Fruit fly (Drosophila melanogaster) whole organism, embryonic: ENCODE data around the gene Pvf3.
A peak's percentile ranks its signal among the peaks of the same experiment; 100 is the strongest.

Experiments
- CG10274 ChIP-seq: fragments of 200-800 bp; sonication (Bioruptor generic); optimal IDR thresholded peaks from 3 replicates; lab custom pipeline; 2017; ENCODE audit warnings: missing biosample characterization, mild to moderate bottlenecking, missing genetic modification characterization
- CG10565 ChIP-seq: fragments of 200-800 bp; sonication (Bioruptor generic); optimal IDR thresholded peaks from 3 replicates; lab custom pipeline; 2016; ENCODE audit warnings: missing biosample characterization, mild to moderate bottlenecking, missing genetic modification characterization
- CG10959 ChIP-seq: fragments of 200-800 bp; sonication (Bioruptor generic); IDR thresholded peaks from 2 replicates; pipeline ENCODE4 v1.3.6; 2022; ENCODE audit warnings: missing biosample characterization, missing genetic modification characterization
- CG11085 ChIP-seq: fragments of 200-800 bp; sonication (Bioruptor generic); IDR thresholded peaks from 2 replicates; pipeline ENCODE4 v1.3.6; 2022; ENCODE audit warnings: missing biosample characterization, missing genetic modification characterization
- CG1233 ChIP-seq: fragments of 200-800 bp; sonication (Bioruptor generic); optimal IDR thresholded peaks from 4 replicates; lab custom pipeline; 2018; ENCODE audit warnings: missing biosample characterization, mild to moderate bottlenecking, missing genetic modification characterization
- CG12391 ChIP-seq: fragments of 200-800 bp; sonication (Bioruptor generic); optimal IDR thresholded peaks from 3 replicates; lab custom pipeline; 2018; ENCODE audit warnings: missing biosample characterization, mild to moderate bottlenecking, missing genetic modification characterization, moderate library complexity
- CG12744 ChIP-seq: fragments of 200-800 bp; sonication (Bioruptor generic); optimal IDR thresholded peaks from 2 replicates; lab custom pipeline; 2016; ENCODE audit warnings: missing biosample characterization, missing genetic modification characterization
- CG13296 ChIP-seq: fragments of 200-800 bp; sonication (Bioruptor generic); optimal IDR thresholded peaks from 3 replicates; lab custom pipeline; 2018; ENCODE audit warnings: missing biosample characterization, mild to moderate bottlenecking, missing genetic modification characterization
- CG13894 ChIP-seq: fragments of 200-800 bp; sonication (Bioruptor generic); optimal IDR thresholded peaks from 3 replicates; lab custom pipeline; 2018; ENCODE audit warnings: missing biosample characterization, mild to moderate bottlenecking, missing genetic modification characterization, moderate library complexity
- CG14860 ChIP-seq: fragments of 200-800 bp; sonication (Bioruptor generic); IDR thresholded peaks from 3 replicates; pipeline ENCODE4 v1.3.6; 2022; ENCODE audit warnings: missing biosample characterization, missing genetic modification characterization; ENCODE audit not compliant: partially characterized antibody
- CG17328 ChIP-seq: fragments of 200-800 bp; sonication (Bioruptor generic); IDR thresholded peaks from 2 replicates; pipeline ENCODE4 v1.3.6; 2022; ENCODE audit warnings: missing biosample characterization, missing genetic modification characterization
- CG2678 ChIP-seq: fragments of 200-800 bp; sonication (Bioruptor generic); optimal IDR thresholded peaks from 3 replicates; lab custom pipeline; 2019; ENCODE audit warnings: missing biosample characterization, mild to moderate bottlenecking, missing genetic modification characterization, moderate library complexity
- CG2712 ChIP-seq: fragments of 200-800 bp; optimal IDR thresholded peaks from 3 replicates; lab custom pipeline; 2019; ENCODE audit warnings: missing biosample characterization, mild to moderate bottlenecking, missing genetic modification characterization, moderate library complexity
- CG3163 ChIP-seq: fragments of 200-800 bp; sonication (Bioruptor generic); optimal IDR thresholded peaks from 3 replicates; lab custom pipeline; 2016; ENCODE audit warnings: missing biosample characterization, missing genetic modification characterization
- CG3838 ChIP-seq: fragments of 200-800 bp; sonication (Bioruptor generic); optimal IDR thresholded peaks from 3 replicates; lab custom pipeline; 2016; ENCODE audit warnings: missing biosample characterization, missing genetic modification characterization
- Dll ChIP-seq: fragments of 200-800 bp; sonication (Bioruptor generic); IDR thresholded peaks from 4 replicates; pipeline ENCODE4 v1.3.6; 2022; ENCODE audit warnings: missing biosample characterization, missing genetic modification characterization; ENCODE audit not compliant: partially characterized antibody
- Drgx ChIP-seq: fragments of 200-800 bp; sonication (Bioruptor generic); IDR thresholded peaks from 2 replicates; pipeline ENCODE4 v1.3.6; 2022; ENCODE audit warnings: missing biosample characterization, missing genetic modification characterization
- Hmr ChIP-seq: fragments of 200-800 bp; sonication (Bioruptor generic); optimal IDR thresholded peaks from 3 replicates; lab custom pipeline; 2017; ENCODE audit warnings: mild to moderate bottlenecking, missing biosample characterization, missing genetic modification reagents, missing genetic modification characterization
- Lpt ChIP-seq: fragments of >200 bp; optimal IDR thresholded peaks from 2 replicates; lab custom pipeline; 2018; ENCODE audit warnings: missing biosample characterization, missing genetic modification characterization
- MESR4 ChIP-seq: fragments of 200-800 bp; sonication (Bioruptor generic); optimal IDR thresholded peaks from 2 replicates; lab custom pipeline; 2018; ENCODE audit warnings: missing biosample characterization, mild to moderate bottlenecking, missing genetic modification characterization, moderate library complexity
- Med ChIP-seq: fragments of 200-800 bp; sonication (Bioruptor generic); peaks from one replicate; lab custom pipeline; 2016; ENCODE audit warnings: missing biosample characterization, missing genetic modification characterization, mild to moderate bottlenecking, inconsistent platforms, moderate library complexity
- PHDP ChIP-seq: fragments of 200-800 bp; sonication (Bioruptor generic); optimal IDR thresholded peaks from 3 replicates; lab custom pipeline; 2018; ENCODE audit warnings: missing biosample characterization, mild to moderate bottlenecking, missing genetic modification characterization, moderate library complexity
- Sox102F ChIP-seq: fragments of 200-800 bp; sonication (Bioruptor generic); optimal IDR thresholded peaks from 2 replicates; lab custom pipeline; 2018; ENCODE audit warnings: missing biosample characterization, mild to moderate bottlenecking, missing genetic modification characterization, moderate library complexity
- Xbp1 ChIP-seq: fragments of 200-800 bp; sonication (Bioruptor generic); optimal IDR thresholded peaks from 3 replicates; lab custom pipeline; 2016; ENCODE audit warnings: missing biosample characterization, mild to moderate bottlenecking, missing genetic modification characterization
- bsh ChIP-seq, 2 experiments: fragments of 200-800 bp; sonication (Bioruptor generic); optimal IDR thresholded peaks; 2 replicates each; lab custom pipeline; 2017 to 2018; ENCODE audit warnings: mild to moderate bottlenecking in 2 of 2, missing biosample characterization in 2 of 2, missing genetic modification characterization in 2 of 2, moderate library complexity in 1 of 2
- chn ChIP-seq: fragments of 200-800 bp; sonication (Bioruptor generic); optimal IDR thresholded peaks from 2 replicates; lab custom pipeline; 2016; ENCODE audit warnings: missing biosample characterization, missing genetic modification characterization
- dmrt11E ChIP-seq: fragments of 200-800 bp; sonication (Bioruptor generic); optimal IDR thresholded peaks from 3 replicates; lab custom pipeline; 2018; ENCODE audit warnings: missing biosample characterization, mild to moderate bottlenecking, missing genetic modification characterization, moderate library complexity
- dpn ChIP-seq, 2 experiments: fragments of 200-800 bp; sonication (Bioruptor generic); optimal IDR thresholded peaks; 3 replicates each; lab custom pipeline; 2016; ENCODE audit warnings: missing biosample characterization in 2 of 2, missing genetic modification characterization in 2 of 2
- fd102C ChIP-seq: fragments of 200-800 bp; sonication (Bioruptor generic); optimal IDR thresholded peaks from 2 replicates; lab custom pipeline; 2018; ENCODE audit warnings: missing biosample characterization, mild to moderate bottlenecking, missing genetic modification characterization, moderate library complexity
- gem ChIP-seq: fragments of 200-800 bp; sonication (Bioruptor generic); optimal IDR thresholded peaks from 2 replicates; lab custom pipeline; 2019; ENCODE audit warnings: missing biosample characterization, mild to moderate bottlenecking, missing genetic modification characterization, moderate library complexity
- grau ChIP-seq: fragments of 200-800 bp; optimal IDR thresholded peaks from 3 replicates; lab custom pipeline; 2019; ENCODE audit warnings: missing biosample characterization, mild to moderate bottlenecking, missing genetic modification characterization, moderate library complexity
- ind ChIP-seq: fragments of 200-800 bp; sonication (Bioruptor generic); optimal IDR thresholded peaks from 3 replicates; lab custom pipeline; 2016; ENCODE audit warnings: missing biosample characterization, missing genetic modification characterization
- jigr1 ChIP-seq: fragments of 200-800 bp; sonication (Bioruptor generic); IDR thresholded peaks from 3 replicates; pipeline ENCODE4 v1.3.6; 2022; ENCODE audit warnings: missing biosample characterization, missing genetic modification characterization
- mirr ChIP-seq: fragments of 200-800 bp; sonication (Bioruptor generic); optimal IDR thresholded peaks from 3 replicates; lab custom pipeline; 2018; ENCODE audit warnings: missing biosample characterization, mild to moderate bottlenecking, missing genetic modification characterization
- nom ChIP-seq: fragments of 200-800 bp; sonication (Bioruptor generic); optimal IDR thresholded peaks from 2 replicates; lab custom pipeline; 2017; ENCODE audit warnings: missing biosample characterization, missing genetic modification characterization, mild to moderate bottlenecking, moderate library complexity, missing genetic modification reagents
- pan ChIP-seq, 4 experiments: fragments of >200 bp in 3 of 4; fragments of 200-800 bp in 1 of 4; sonication (Bioruptor generic) in 1 of 4; optimal IDR thresholded peaks in 3 of 4; IDR thresholded peaks in 1 of 4; 2 replicates each; pipeline versions ENCODE4 v1.3.6 to Lab custom; 2017 to 2022; ENCODE audit warnings: missing biosample characterization in 2 of 4, missing genetic modification characterization in 2 of 4, mixed read lengths in 1 of 4
- peb ChIP-seq: fragments of 200-800 bp; sonication (Bioruptor generic); IDR thresholded peaks from 2 replicates; pipeline ENCODE4 v1.3.6; 2022; ENCODE audit warnings: missing biosample characterization, missing genetic modification characterization
- sens ChIP-seq: fragments of 200-800 bp; sonication (Bioruptor generic); peaks from one replicate; lab custom pipeline; 2016; ENCODE audit warnings: missing biosample characterization, missing genetic modification characterization
- so ChIP-seq: fragments of 200-800 bp; sonication (Bioruptor generic); IDR thresholded peaks from 3 replicates; pipeline ENCODE4 v1.3.6; 2022; ENCODE audit warnings: missing biosample characterization, missing genetic modification characterization
- sqz ChIP-seq: fragments of 200-800 bp; sonication (Bioruptor generic); optimal IDR thresholded peaks from 3 replicates; lab custom pipeline; 2018; ENCODE audit warnings: missing biosample characterization, mild to moderate bottlenecking, missing genetic modification characterization
- trem ChIP-seq: fragments of 200-800 bp; optimal IDR thresholded peaks from 3 replicates; lab custom pipeline; 2019; ENCODE audit warnings: missing biosample characterization, mild to moderate bottlenecking, missing genetic modification characterization, moderate library complexity
- trh ChIP-seq: fragments of 200-800 bp; sonication (Bioruptor generic); optimal IDR thresholded peaks from 2 replicates; lab custom pipeline; 2016; ENCODE audit warnings: missing biosample characterization, missing genetic modification characterization
- vfl ChIP-seq: fragments of 200-800 bp; sonication (Bioruptor generic); optimal IDR thresholded peaks from 2 replicates; lab custom pipeline; 2016; ENCODE audit warnings: missing biosample characterization, missing genetic modification characterization
- wor ChIP-seq: fragments of 200-800 bp; sonication (Bioruptor generic); IDR thresholded peaks from 2 replicates; pipeline ENCODE4 v1.3.6; 2022; ENCODE audit warnings: missing biosample characterization, missing genetic modification characterization

The Pvf3 gene

DNA sequence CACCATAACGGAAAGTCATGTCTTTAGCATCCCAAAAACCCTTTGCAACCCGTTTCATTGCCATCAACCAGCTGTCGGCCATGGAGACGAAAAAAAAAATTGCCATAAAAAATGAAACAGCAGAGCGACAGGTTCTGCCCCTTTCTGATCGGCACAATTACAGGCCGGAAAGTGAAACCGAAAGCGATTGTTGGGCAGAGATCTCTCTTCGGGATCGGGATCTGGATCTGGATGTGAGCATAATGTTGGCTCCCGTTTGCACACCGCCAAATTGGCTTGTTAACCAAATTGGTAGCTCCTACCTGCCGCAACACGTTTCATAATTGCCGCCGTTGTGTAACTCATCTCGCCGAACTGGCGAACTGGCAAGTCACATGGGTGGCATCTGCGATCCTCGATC, 75.3 kb downstream of the Pvf3 start:
- TF ChIP-seq CG11085 (GFP tag; lab: Robert Waterston, UW) (0 out of 2 replicates have a peak, but pooled peaks have one; percentile 22), CG3163 (GFP tag; lab: Kevin White, UChicago) (no peak), CG3838 (GFP tag; lab: Kevin White, UChicago) (no peak)

- TF ChIP-seq CG1233 (no peak), CG13894 (no peak), trem (tag; lab: Kevin White, UChicago) (no peak), grau (tag; lab: Kevin White, UChicago) (no peak), chn (GFP tag; lab: Kevin White, UChicago) (no peak)
Measured at dm6 chr2L:7081307-7081706, 76.2 kb downstream of the Pvf3 start.

DNA sequence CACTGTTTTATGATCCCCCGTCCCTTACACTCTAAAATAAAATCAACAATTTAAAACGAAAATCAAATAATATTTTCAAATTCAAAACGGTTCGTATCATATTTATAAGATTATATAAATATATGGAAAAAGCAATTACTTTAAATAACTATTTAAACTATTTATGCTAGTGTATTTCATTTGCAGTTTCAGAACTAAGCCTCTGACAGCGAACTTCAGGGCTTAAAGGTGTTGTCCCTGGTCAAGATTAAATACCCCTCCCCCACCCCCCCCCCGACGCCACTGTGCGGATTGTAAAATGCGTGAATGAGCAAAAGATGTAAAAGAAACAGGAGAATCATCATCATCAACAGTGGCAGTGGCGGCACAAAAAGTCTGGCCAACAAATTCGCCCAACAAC, 80.7 kb downstream of the Pvf3 start:
- TF ChIP-seq CG13296 (GFP tag; lab: Kevin White, UChicago), result no peak
- no peak for TF ChIP-seq Dll (GFP tag; lab: Robert Waterston, UW)
- no peak for TF ChIP-seq sqz (GFP tag; lab: Kevin White, UChicago)
- no peak for TF ChIP-seq wor
- no peak for TF ChIP-seq Lpt (GFP tag; lab: Kevin White, UChicago)
- TF ChIP-seq CG2678 (tag; lab: Kevin White, UChicago), result no peak
- TF ChIP-seq CG10274 (GFP tag; lab: Kevin White, UChicago), result no peak
- TF ChIP-seq bsh (GFP tag; optimal IDR thresholded peaks at IDR 0.05; lab: Kevin White, UChicago), result no peak
- TF ChIP-seq so (GFP tag; lab: Robert Waterston, UW), result no peak
- no peak for TF ChIP-seq ind (GFP tag; lab: Kevin White, UChicago)

DNA sequence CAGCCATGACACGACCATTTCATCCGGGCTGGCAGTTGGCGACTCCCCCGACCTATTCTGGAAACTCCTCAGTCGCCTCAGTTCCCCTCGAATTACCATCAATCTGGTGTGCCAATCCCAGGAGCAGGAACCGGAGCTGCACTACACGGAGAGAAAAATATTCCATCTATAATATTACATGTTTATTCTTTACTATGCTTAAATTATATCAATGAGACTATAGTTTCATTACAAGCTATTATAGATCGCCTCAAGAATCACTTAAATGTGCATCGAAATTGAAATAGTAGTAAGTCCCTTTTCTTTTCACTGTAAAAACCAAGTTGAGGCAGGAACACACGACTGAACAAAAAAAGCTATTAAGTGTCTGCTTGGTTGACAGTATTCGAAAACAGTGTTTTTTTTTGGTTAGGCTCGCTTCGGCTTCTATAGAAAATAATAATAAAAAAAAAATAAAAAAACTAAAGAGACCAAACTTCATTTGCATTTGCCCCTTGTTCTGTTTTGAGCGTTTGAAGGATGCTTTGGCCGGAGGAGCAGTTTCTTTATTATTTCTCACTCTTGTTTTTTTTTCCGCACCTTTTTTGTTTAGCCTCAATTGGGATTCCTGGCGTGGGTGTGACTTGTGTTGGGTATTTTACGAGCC, 81.3 kb downstream of the Pvf3 start:
- TF ChIP-seq PHDP (tag; lab: Kevin White, UChicago) (no peak), CG14860 (GFP tag; lab: Robert Waterston, UW) (no peak), Xbp1 (peak; percentile 2), dmrt11E (tag; lab: Kevin White, UChicago) (peak; percentile 25), MESR4 (GFP tag; lab: Kevin White, UChicago) (no peak), fd102C (GFP tag; lab: Kevin White, UChicago) (no peak), pan (optimal IDR thresholded peaks at IDR 0.05; lab: Kevin White, UChicago) (no peak), pan (GFP tag; optimal IDR thresholded peaks at IDR 0.05 in 1 of 2, IDR thresholded peaks at IDR 0.05 in 1 of 2) (peak in 1 of 2 experiments; percentile 24), Med (GFP tag; lab: Kevin White, UChicago) (peak; percentile 55), mirr (GFP tag; lab: Kevin White, UChicago) (no peak), CG12744 (GFP tag; lab: Kevin White, UChicago) (no peak), bsh (GFP tag; optimal IDR thresholded peaks at IDR 0.05; lab: Kevin White, UChicago) (peak; percentile 19 to 61), CG10565 (GFP tag; lab: Kevin White, UChicago) (no peak), gem (tag; lab: Kevin White, UChicago) (peak; percentile 34), nom (peak; percentile 80), CG17328 (0 out of 2 replicates have a peak, but pooled peaks have one; percentile 37), CG12391 (tag; lab: Kevin White, UChicago) (peak; percentile 15), Sox102F (GFP tag; lab: Kevin White, UChicago) (peak; percentile 10), chn (GFP tag; lab: Kevin White, UChicago) (no peak), jigr1 (no peak), trh (GFP tag; lab: Kevin White, UChicago) (no peak), Hmr (GFP tag; lab: Kevin White, UChicago) (no peak), sens (GFP tag; lab: Kevin White, UChicago) (peak; percentile 75), peb (no peak), dpn (GFP tag; optimal IDR thresholded peaks at IDR 0.05; lab: Kevin White, UChicago) (peak in 1 of 2 experiments; percentile 2), CG2712 (peak; percentile 18), Drgx (GFP tag; lab: Robert Waterston, UW) (peak; percentile 72), vfl (GFP tag; lab: Kevin White, UChicago) (no peak), CG10959 (GFP tag; lab: Robert Waterston, UW) (no peak)
